Fruit fly (Drosophila melanogaster): ENCODE results near the gene ND-MNLL.

ND-MNLL gene

dm6 chrX:7888386-7889024 is 5.1 kb downstream of the ND-MNLL start, which contains the start of gene Acat1:
Gene Acat1 (minus strand): TSS chrX:7888785.
- TF ChIP-seq Vsx2 (GFP tag; optimal IDR thresholded peaks at IDR 0.05; ENCODE audit: partially characterized antibody) (no peak), sage (GFP tag; optimal IDR thresholded peaks at IDR 0.05) (peak; percentile 77), dmrt93B (GFP tag; optimal IDR thresholded peaks at IDR 0.05) (peak; percentile 35), CrebA (GFP tag; optimal IDR thresholded peaks at IDR 0.05; ENCODE audit: borderline replicate concordance) (no peak), jim (GFP tag; optimal IDR thresholded peaks at IDR 0.05) (no peak), CG9705 (GFP tag; optimal IDR thresholded peaks at IDR 0.05) (peak; percentile 11), N (GFP tag; optimal IDR thresholded peaks at IDR 0.05) (no peak), Abd-B (GFP tag; optimal IDR thresholded peaks at IDR 0.05) (no peak), Myc (optimal IDR thresholded peaks at IDR 0.05) (no peak), rgr (GFP tag; optimal IDR thresholded peaks at IDR 0.05) (peak; percentile 89), brk (GFP tag; optimal IDR thresholded peaks at IDR 0.05) (no peak), HLH106 (tag; optimal IDR thresholded peaks at IDR 0.05) (peak; percentile 69), fru (GFP tag; optimal IDR thresholded peaks at IDR 0.05) (peak; percentile 87), br (GFP tag; optimal IDR thresholded peaks at IDR 0.05) (peak; percentile 83), h (GFP tag; optimal IDR thresholded peaks at IDR 0.05) (peak; percentile 89), Jra (GFP tag; optimal IDR thresholded peaks at IDR 0.05) (peak; percentile 86), lola (GFP tag; optimal IDR thresholded peaks at IDR 0.05) (no peak), Dif (GFP tag; optimal IDR thresholded peaks at IDR 0.05; ENCODE audit: partially characterized antibody) (no peak), Hnf4 (GFP tag; optimal IDR thresholded peaks at IDR 0.05) (peak; percentile 91), Sp1 (GFP tag; optimal IDR thresholded peaks at IDR 0.05) (peak; percentile 53), psq (GFP tag; optimal IDR thresholded peaks at IDR 0.05) (peak; percentile 80), GATAd (GFP tag; optimal IDR thresholded peaks at IDR 0.05) (peak; percentile 52), sv (GFP tag; optimal IDR thresholded peaks at IDR 0.05) (peak; percentile 34), OdsH (GFP tag; optimal IDR thresholded peaks at IDR 0.05) (peak; percentile 81), dsf (GFP tag; optimal IDR thresholded peaks at IDR 0.05; ENCODE audit: borderline replicate concordance) (peak; percentile 58), ey (GFP tag; optimal IDR thresholded peaks at IDR 0.05) (peak; percentile 83), woc (GFP tag; optimal IDR thresholded peaks at IDR 0.05) (peak; percentile 58), foxo (GFP tag; optimal IDR thresholded peaks at IDR 0.05) (peak in 1 of 2 experiments; percentile 90), Rel (GFP tag; optimal IDR thresholded peaks at IDR 0.05) (no peak), Rel (tag; optimal IDR thresholded peaks at IDR 0.05) (no peak), Mio (GFP tag; optimal IDR thresholded peaks at IDR 0.05) (peak; percentile 19), CG32264 (GFP tag; optimal IDR thresholded peaks at IDR 0.05) (peak; percentile 59), tai (GFP tag; optimal IDR thresholded peaks at IDR 0.05) (no peak), Hr83 (GFP tag; optimal IDR thresholded peaks at IDR 0.05; ENCODE audit: poor library complexity, severe bottlenecking) (peak; percentile 39)

dm6 chrX:7884360-7884759 is 9.2 kb downstream of the ND-MNLL start, which contains the start of gene Ir7g:
Gene Ir7g (plus strand): TSS chrX:7884660.
- TF ChIP-seq Dfd (GFP tag; optimal IDR thresholded peaks at IDR 0.05) (no peak), HLH106 (tag; optimal IDR thresholded peaks at IDR 0.05) (no peak), h (GFP tag; optimal IDR thresholded peaks at IDR 0.05) (no peak), fru (GFP tag; optimal IDR thresholded peaks at IDR 0.05) (no peak), Hr83 (GFP tag; optimal IDR thresholded peaks at IDR 0.05; ENCODE audit: poor library complexity, severe bottlenecking) (no peak), Abd-B (GFP tag; optimal IDR thresholded peaks at IDR 0.05) (no peak), N (GFP tag; optimal IDR thresholded peaks at IDR 0.05) (no peak), Hr78 (GFP tag; optimal IDR thresholded peaks at IDR 0.05) (no peak), rgr (GFP tag; optimal IDR thresholded peaks at IDR 0.05) (no peak), dsf (GFP tag; optimal IDR thresholded peaks at IDR 0.05; ENCODE audit: borderline replicate concordance) (no peak), sv (GFP tag; optimal IDR thresholded peaks at IDR 0.05) (no peak), CrebA (GFP tag; optimal IDR thresholded peaks at IDR 0.05; ENCODE audit: borderline replicate concordance) (no peak), jim (GFP tag; optimal IDR thresholded peaks at IDR 0.05) (no peak), Hnf4 (GFP tag; optimal IDR thresholded peaks at IDR 0.05) (no peak), lola (GFP tag; optimal IDR thresholded peaks at IDR 0.05) (no peak)

- TF ChIP-seq Mio (GFP tag; optimal IDR thresholded peaks at IDR 0.05) = no peak
- no peak for TF ChIP-seq h (GFP tag; optimal IDR thresholded peaks at IDR 0.05)
- TF ChIP-seq br (GFP tag; optimal IDR thresholded peaks at IDR 0.05) = no peak
- no peak for TF ChIP-seq OdsH (GFP tag; optimal IDR thresholded peaks at IDR 0.05)
- TF ChIP-seq Hr78 (GFP tag; optimal IDR thresholded peaks at IDR 0.05) = no peak
- TF ChIP-seq Rel (GFP tag; optimal IDR thresholded peaks at IDR 0.05) = no peak
- TF ChIP-seq Rel (tag; optimal IDR thresholded peaks at IDR 0.05) = no peak
- no peak for TF ChIP-seq CG32264 (GFP tag; optimal IDR thresholded peaks at IDR 0.05)
- TF ChIP-seq brk (GFP tag; optimal IDR thresholded peaks at IDR 0.05) = no peak
Measured at dm6 chrX:7883926-7884325, 9.7 kb downstream of the ND-MNLL start, which contains the start of gene Ir7f. Gene Ir7f (minus strand): TSS chrX:7884026.

Data from whole organism, wandering third instar larva.